Fruit fly (Drosophila melanogaster): ENCODE results near the gene Sec16.
A peak's percentile ranks its signal among the peaks of the same experiment; 100 is the strongest.

The Sec16 gene

DNA sequence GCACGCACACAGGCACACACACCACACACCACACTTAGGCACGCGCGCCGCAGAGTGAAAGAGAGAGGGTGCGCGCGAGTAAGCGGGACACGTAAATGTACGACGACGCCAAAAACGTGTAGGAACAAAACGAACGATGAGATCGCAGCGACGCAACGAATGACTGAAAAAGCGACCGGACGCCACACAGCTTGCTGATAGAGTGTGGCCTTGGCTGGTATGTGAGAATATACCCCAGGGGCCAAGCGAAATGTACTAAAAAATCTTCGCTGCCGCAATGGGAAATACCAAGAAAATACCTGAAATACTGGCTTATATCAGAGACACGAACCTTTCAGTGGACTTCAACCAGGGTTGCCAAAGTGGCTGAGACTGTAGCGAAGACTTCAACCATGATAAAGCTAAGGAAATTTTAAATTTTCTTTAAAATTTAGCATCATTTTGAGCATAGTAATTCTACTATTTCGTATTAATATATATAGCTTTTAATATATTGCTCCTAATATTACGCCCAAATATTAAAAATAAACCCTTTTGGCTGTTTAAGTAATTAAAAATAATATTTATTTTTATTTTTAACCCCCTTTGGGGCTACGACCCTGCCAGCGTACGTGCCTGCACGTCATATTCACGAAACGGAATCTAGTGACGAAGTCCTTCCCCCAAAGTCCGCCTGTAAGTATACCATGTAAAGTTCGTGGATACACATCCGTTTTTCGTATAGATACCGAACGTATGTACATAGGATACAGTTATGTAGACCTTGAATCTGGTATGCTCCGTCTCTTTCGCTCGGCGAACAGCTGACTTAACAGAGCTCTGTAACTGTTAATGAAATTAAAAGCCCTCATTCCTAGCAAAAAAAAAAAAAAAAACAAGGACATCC, 12.6 kb upstream of the Sec16 start, which contains the start of gene Pits (continued):
- TF ChIP-seq Doc3 (GFP tag; IDR thresholded peaks at IDR 0.05; ENCODE audit: partially characterized antibody) = no peak
- peak; percentile 56 for TF ChIP-seq CG6689 (GFP tag; IDR thresholded peaks at IDR 0.05)
- TF ChIP-seq caup (GFP tag; optimal IDR thresholded peaks at IDR 0.05; ENCODE audit: severe bottlenecking) = peak; percentile 75
- no peak for TF ChIP-seq slp2 (GFP tag; optimal IDR thresholded peaks at IDR 0.05)
- no peak for TF ChIP-seq NC2α (GFP tag; optimal IDR thresholded peaks at IDR 0.05)
- TF ChIP-seq HLH54F (GFP tag; optimal IDR thresholded peaks at IDR 0.05) = no peak
- no peak for TF ChIP-seq CG9876 (GFP tag; optimal IDR thresholded peaks at IDR 0.05)
- peak; percentile 64 for TF ChIP-seq CG2678 (tag; optimal IDR thresholded peaks at IDR 0.05)
- TF ChIP-seq tll (GFP tag; optimal IDR thresholded peaks at IDR 0.05) = no peak
- peak; percentile 1 for TF ChIP-seq fd102C (GFP tag; optimal IDR thresholded peaks at IDR 0.05)
- TF ChIP-seq gt (GFP tag; IDR thresholded peaks at IDR 0.05) = no peak
- TF ChIP-seq H15 (GFP tag; IDR thresholded peaks at IDR 0.05) = no peak
- 0 out of 2 replicates have a peak, but pooled peaks have one; percentile 22 for TF ChIP-seq wdn (GFP tag; IDR thresholded peaks at IDR 0.05)
- TF ChIP-seq Mad (GFP tag; optimal IDR thresholded peaks at IDR 0.05) = no peak
- peak; percentile 61 for TF ChIP-seq CG10267 (tag; optimal IDR thresholded peaks at IDR 0.05)
- no peak for TF ChIP-seq wor (GFP tag; IDR thresholded peaks at IDR 0.05)
- peak; percentile 68 for TF ChIP-seq CG14710 (tag; optimal IDR thresholded peaks at IDR 0.05)
- TF ChIP-seq bbx (GFP tag; IDR thresholded peaks at IDR 0.05; ENCODE audit: partially characterized antibody) = peak; percentile 71
- TF ChIP-seq gsb-n (tag; optimal IDR thresholded peaks at IDR 0.05) = peak; percentile 16
- peak; percentile 7 for TF ChIP-seq btn (GFP tag; optimal IDR thresholded peaks at IDR 0.05)
- no peak for TF ChIP-seq kni (GFP tag; optimal IDR thresholded peaks at IDR 0.05)
- TF ChIP-seq CG13296 (GFP tag; optimal IDR thresholded peaks at IDR 0.05) = peak; percentile 55
- TF ChIP-seq CG14050 (GFP tag; IDR thresholded peaks at IDR 0.05) = no peak
- TF ChIP-seq ttk (GFP tag; IDR thresholded peaks at IDR 0.05) = no peak
- peak; percentile 50; the same call in 1 of the 3 replicates for TF ChIP-seq CG17361 (GFP tag; IDR thresholded peaks at IDR 0.05)
- no peak for TF ChIP-seq danr (GFP tag; IDR thresholded peaks at IDR 0.05)
- TF ChIP-seq CG14441 (GFP tag; IDR thresholded peaks at IDR 0.05) = peak; percentile 55
- TF ChIP-seq Nf-YB (GFP tag; optimal IDR thresholded peaks at IDR 0.05) = peak; percentile 21
- no peak for TF ChIP-seq B-H1 (GFP tag; IDR thresholded peaks at IDR 0.05)
- TF ChIP-seq Kr (GFP tag; optimal IDR thresholded peaks at IDR 0.05) = no peak
- TF ChIP-seq H2.0 (GFP tag; IDR thresholded peaks at IDR 0.05) = no peak
- TF ChIP-seq CG14014 (GFP tag; IDR thresholded peaks at IDR 0.05) = peak; percentile 27; the same call in 1 of the 2 replicates
- peak; percentile 17 for TF ChIP-seq repo (GFP tag; optimal IDR thresholded peaks at IDR 0.05)
- TF ChIP-seq cato (GFP tag; optimal IDR thresholded peaks at IDR 0.05; ENCODE audit: borderline replicate concordance) = no peak
- TF ChIP-seq luna (GFP tag; optimal IDR thresholded peaks at IDR 0.05) = peak; percentile 15
- TF ChIP-seq CG17359 (tag; optimal IDR thresholded peaks at IDR 0.05) = peak; percentile 38
- TF ChIP-seq Hey (tag; optimal IDR thresholded peaks at IDR 0.05) = peak; percentile 73
- no peak for TF ChIP-seq disco-r (GFP tag; optimal IDR thresholded peaks at IDR 0.05)
- TF ChIP-seq CG15514 (GFP tag; optimal IDR thresholded peaks at IDR 0.05) = peak; percentile 79
- peak; percentile 12 for TF ChIP-seq CG4820 (GFP tag; optimal IDR thresholded peaks at IDR 0.05)
- TF ChIP-seq vfl (GFP tag; optimal IDR thresholded peaks at IDR 0.05) = no peak
- TF ChIP-seq seq (GFP tag; IDR thresholded peaks at IDR 0.05) = no peak
- TF ChIP-seq CG34376 (GFP tag; optimal IDR thresholded peaks at IDR 0.05) = peak; percentile 84
- peak; percentile 32; the same call in 1 of the 2 replicates for TF ChIP-seq Xrp1 (GFP tag; IDR thresholded peaks at IDR 0.05)
- peak in 1 of 2 experiments; percentile 34 for TF ChIP-seq bsh (GFP tag; optimal IDR thresholded peaks at IDR 0.05)
- no peak for TF ChIP-seq Elba2 (GFP tag; optimal IDR thresholded peaks at IDR 0.05)
- TF ChIP-seq gem (tag; optimal IDR thresholded peaks at IDR 0.05) = peak; percentile 72
- no peak for TF ChIP-seq hkb (optimal IDR thresholded peaks at IDR 0.05)
- TF ChIP-seq hkb (GFP tag; IDR thresholded peaks at IDR 0.05) = peak; percentile 46
